Worm (Caenorhabditis elegans) whole organism, L4 larva: ENCODE results near the gene C02B8.7.
"Not testable (repeated sequence)": the region's sequence is repeated elsewhere in the genome, so short reads cannot be mapped to it uniquely, and the experiment has no call there.

Experiments
- D1046.2 ChIP-seq: fragments of 200-800 bp; sonication (Bioruptor generic); IDR thresholded peaks from 2 replicates; pipeline ENCODE4 v1.3.6; 2022; ENCODE audit warnings: missing genetic modification characterization, missing compliant biosample characterization
- F26F4.8 ChIP-seq: fragments of 200-800 bp; sonication (Bioruptor generic); conservative IDR thresholded peaks from 2 replicates; pipeline ENCODE4 v1.3.6; 2022; ENCODE audit warnings: missing genetic modification characterization, missing compliant biosample characterization
- F44E2.7 ChIP-seq: fragments of 200-800 bp; sonication (Bioruptor generic); IDR thresholded peaks from 2 replicates; pipeline ENCODE4 v2.1.2; 2022; ENCODE audit warnings: missing genetic modification characterization, missing compliant biosample characterization
- T26A8.4 ChIP-seq: fragments of 200-800 bp; sonication (Bioruptor generic); IDR thresholded peaks from 2 replicates; pipeline ENCODE4 v1.3.6; 2022; ENCODE audit warnings: missing genetic modification characterization, missing compliant biosample characterization
- Y105C5A.15 ChIP-seq: fragments of 200-800 bp; sonication (Bioruptor generic); IDR thresholded peaks from 2 replicates; pipeline ENCODE4 v1.3.6; 2022; ENCODE audit warnings: missing genetic modification characterization, missing compliant biosample characterization
- ZK337.2 ChIP-seq: fragments of 200-800 bp; sonication (Bioruptor generic); IDR thresholded peaks from 2 replicates; pipeline ENCODE4 v1.3.6; 2022; ENCODE audit warnings: missing genetic modification reagents, missing genetic modification characterization, missing compliant biosample characterization
- aha-1 ChIP-seq: fragments of 150-350 bp; peaks from one replicate; lab custom pipeline; 2014; ENCODE audit warnings: missing biosample characterization, missing genetic modification characterization
- arid-1 ChIP-seq: fragments of 200-800 bp; sonication (Bioruptor generic); conservative IDR thresholded peaks from 2 replicates; pipeline ENCODE4 v1.3.6; 2022; ENCODE audit warnings: missing genetic modification reagents, missing genetic modification characterization, missing compliant biosample characterization
- attf-4 ChIP-seq: sonication (generic microtip); optimal IDR thresholded peaks from 3 replicates; lab custom pipeline; 2017; ENCODE audit warnings: missing biosample characterization, missing genetic modification characterization
- ctbp-1 ChIP-seq: fragments of 200-800 bp; sonication (Bioruptor generic); IDR thresholded peaks from 2 replicates; pipeline ENCODE4 v1.3.6; 2022; ENCODE audit warnings: missing genetic modification reagents, missing genetic modification characterization, missing compliant biosample characterization
- daf-12 ChIP-seq: fragments of 150-350 bp; optimal IDR thresholded peaks from 2 replicates; lab custom pipeline; 2014; ENCODE audit warnings: missing biosample characterization, missing genetic modification reagents, missing genetic modification characterization
- daf-16 ChIP-seq, 3 experiments: sonication (generic microtip); optimal IDR thresholded peaks; 2 replicates each; lab custom pipeline; 2016 to 2017; ENCODE audit warnings: missing genetic modification characterization in 3 of 3, missing genetic modification reagents in 3 of 3, mild to moderate bottlenecking in 2 of 3, missing compliant biosample characterization in 2 of 3, missing biosample characterization in 1 of 3, moderate library complexity in 1 of 3
- dmd-8 ChIP-seq: fragments of 200-800 bp; sonication (Bioruptor generic); IDR thresholded peaks from 2 replicates; pipeline ENCODE4 v1.3.6; 2022; ENCODE audit warnings: missing genetic modification characterization, missing compliant biosample characterization
- dmd-9 ChIP-seq: fragments of 200-800 bp; sonication (Bioruptor generic); IDR thresholded peaks from 2 replicates; pipeline ENCODE4 v1.3.6; 2022; ENCODE audit warnings: missing genetic modification reagents, missing genetic modification characterization, missing compliant biosample characterization
- dpl-1 ChIP-seq: fragments of 150-350 bp; optimal IDR thresholded peaks from 2 replicates; lab custom pipeline; 2014; ENCODE audit warnings: missing biosample characterization, missing genetic modification reagents, missing genetic modification characterization
- egl-43 ChIP-seq: fragments of 200-800 bp; sonication (Bioruptor generic); IDR thresholded peaks from 2 replicates; pipeline ENCODE4 v1.3.6; 2022; ENCODE audit warnings: missing genetic modification reagents, missing genetic modification characterization, missing compliant biosample characterization
- fkh-10 ChIP-seq: fragments of 150-350 bp; optimal IDR thresholded peaks from 2 replicates; lab custom pipeline; 2014; ENCODE audit warnings: missing biosample characterization, missing genetic modification reagents, missing genetic modification characterization
- fos-1 ChIP-seq: fragments of 150-350 bp; optimal IDR thresholded peaks from 2 replicates; lab custom pipeline; 2014; ENCODE audit warnings: missing biosample characterization, missing genetic modification characterization
- gei-8 ChIP-seq: fragments of 200-800 bp; sonication (Bioruptor generic); optimal IDR thresholded peaks from 2 replicates; lab custom pipeline; 2018; ENCODE audit warnings: mild to moderate bottlenecking, missing genetic modification characterization, missing compliant biosample characterization
- lim-7 ChIP-seq: fragments of 200-800 bp; sonication (Bioruptor generic); IDR thresholded peaks from 2 replicates; pipeline ENCODE4 v1.3.6; 2022; ENCODE audit warnings: missing genetic modification characterization, missing compliant biosample characterization
- lir-3 ChIP-seq: sonication (generic microtip); optimal IDR thresholded peaks from 2 replicates; lab custom pipeline; 2016; ENCODE audit warnings: mild to moderate bottlenecking, missing genetic modification characterization, missing compliant biosample characterization
- madf-5 ChIP-seq, 2 experiments: fragments of 200-800 bp; sonication (Bioruptor generic); IDR thresholded peaks; 2 replicates each; pipeline ENCODE4 v1.3.6; 2022; ENCODE audit warnings: missing compliant biosample characterization in 2 of 2, missing genetic modification characterization in 2 of 2
- mdt-29 ChIP-seq: fragments of 200-800 bp; sonication (Bioruptor generic); IDR thresholded peaks from 2 replicates; pipeline ENCODE4 v1.3.6; 2022; ENCODE audit warnings: missing genetic modification reagents, missing genetic modification characterization, missing compliant biosample characterization
- mxl-3 ChIP-seq: fragments of 200-800 bp; sonication (Bioruptor generic); optimal IDR thresholded peaks from 2 replicates; lab custom pipeline; 2018; ENCODE audit warnings: mild to moderate bottlenecking, missing genetic modification characterization, missing compliant biosample characterization
- nhr-237 ChIP-seq: sonication (generic microtip); optimal IDR thresholded peaks from 2 replicates; lab custom pipeline; 2017; ENCODE audit warnings: missing biosample characterization, missing genetic modification characterization
- nhr-25 ChIP-seq: sonication (generic microtip); optimal IDR thresholded peaks from 2 replicates; lab custom pipeline; 2017; ENCODE audit warnings: missing genetic modification characterization, mild to moderate bottlenecking, missing compliant biosample characterization, antibody characterized with exemption, moderate library complexity, borderline replicate concordance; ENCODE audit not compliant: insufficient read depth
- nhr-42 ChIP-seq: fragments of 200-800 bp; sonication (Bioruptor generic); IDR thresholded peaks from 2 replicates; pipeline ENCODE4 v1.3.6; 2022; ENCODE audit warnings: missing genetic modification characterization, missing compliant biosample characterization
- nhr-76 ChIP-seq: fragments of 150-350 bp; optimal IDR thresholded peaks from 2 replicates; lab custom pipeline; 2014; ENCODE audit warnings: missing biosample characterization, missing genetic modification characterization
- pha-4 ChIP-seq, 2 experiments: fragments of 150-350 bp in 1 of 2; fragments of 200-800 bp in 1 of 2; sonication (Bioruptor generic) in 1 of 2; IDR thresholded peaks in 1 of 2; optimal IDR thresholded peaks in 1 of 2; 2 replicates each; pipeline versions ENCODE4 v1.3.6 to Lab custom; 2014 to 2022; ENCODE audit warnings: missing genetic modification characterization in 2 of 2, missing genetic modification reagents in 2 of 2, missing biosample characterization in 1 of 2, missing compliant biosample characterization in 1 of 2
- php-3 ChIP-seq: fragments of 200-800 bp; sonication (Bioruptor generic); IDR thresholded peaks from 2 replicates; pipeline ENCODE4 v1.3.6; 2022; ENCODE audit warnings: missing genetic modification reagents, missing genetic modification characterization, missing compliant biosample characterization
- saeg-2 ChIP-seq: fragments of 200-800 bp; sonication (Bioruptor generic); IDR thresholded peaks from 2 replicates; pipeline ENCODE4 v1.3.6; 2022; ENCODE audit warnings: missing genetic modification reagents, missing genetic modification characterization, missing compliant biosample characterization
- set-16 ChIP-seq: fragments of 200-800 bp; sonication (Bioruptor generic); IDR thresholded peaks from 2 replicates; pipeline ENCODE4 v1.3.6; 2022; ENCODE audit warnings: missing genetic modification reagents, missing genetic modification characterization, missing compliant biosample characterization
- spr-3 ChIP-seq: fragments of 200-800 bp; sonication (Bioruptor generic); optimal IDR thresholded peaks from 2 replicates; lab custom pipeline; 2018; ENCODE audit warnings: mild to moderate bottlenecking, missing genetic modification characterization, missing compliant biosample characterization
- zag-1 ChIP-seq: fragments of 150-350 bp; optimal IDR thresholded peaks from 2 replicates; lab custom pipeline; 2014; ENCODE audit warnings: missing biosample characterization, missing genetic modification characterization
- zfp-3 ChIP-seq: fragments of 200-800 bp; sonication (Bioruptor generic); conservative IDR thresholded peaks from 2 replicates; pipeline ENCODE4 v1.3.6; 2022; ENCODE audit warnings: missing genetic modification reagents, missing genetic modification characterization, missing compliant biosample characterization
- zip-11 ChIP-seq: fragments of 200-800 bp; sonication (Bioruptor generic); IDR thresholded peaks from 2 replicates; pipeline ENCODE4 v1.3.6; 2022; ENCODE audit warnings: missing genetic modification characterization, missing compliant biosample characterization
- ztf-7 ChIP-seq: fragments of 150-350 bp; optimal IDR thresholded peaks from 2 replicates; lab custom pipeline; 2014; ENCODE audit warnings: missing biosample characterization, missing genetic modification characterization

The C02B8.7 gene

ce11 chrX:8137779-8138178, at the start of gene C02B8.7:
Gene C02B8.7, minus strand, starts transcription at chrX:8137879.
- no peak for TF ChIP-seq zip-11 (GFP tag; lab: Robert Waterston, UW)
- TF ChIP-seq zag-1 (tag; lab: Kevin White, UChicago) = no peak
- TF ChIP-seq F44E2.7 (GFP tag; lab: Robert Waterston, UW) = no peak
- no peak for TF ChIP-seq ctbp-1 (GFP tag; lab: Robert Waterston, UW)
- TF ChIP-seq mdt-29 = no peak
- TF ChIP-seq dpl-1 (GFP tag; lab: Kevin White, UChicago) = no peak
- no peak for TF ChIP-seq ztf-7 (tag; lab: Kevin White, UChicago)
- TF ChIP-seq, all 104 proteins: peak for 0

- TF ChIP-seq aha-1 (tag; lab: Kevin White, UChicago) (peak; percentile 76), nhr-25 (tag; lab: Kevin White, UChicago) (no peak), zfp-3 (GFP tag; lab: Robert Waterston, UW) (no peak), attf-4 (no peak), daf-12 (tag; lab: Kevin White, UChicago) (no peak)
These were observed 47.4 kb upstream of the C02B8.7 start, which contains the start of gene C17H11.5 for ce11 chrX:8185037-8185436. Gene C17H11.5, minus strand, starts transcription at chrX:8185137.

DNA sequence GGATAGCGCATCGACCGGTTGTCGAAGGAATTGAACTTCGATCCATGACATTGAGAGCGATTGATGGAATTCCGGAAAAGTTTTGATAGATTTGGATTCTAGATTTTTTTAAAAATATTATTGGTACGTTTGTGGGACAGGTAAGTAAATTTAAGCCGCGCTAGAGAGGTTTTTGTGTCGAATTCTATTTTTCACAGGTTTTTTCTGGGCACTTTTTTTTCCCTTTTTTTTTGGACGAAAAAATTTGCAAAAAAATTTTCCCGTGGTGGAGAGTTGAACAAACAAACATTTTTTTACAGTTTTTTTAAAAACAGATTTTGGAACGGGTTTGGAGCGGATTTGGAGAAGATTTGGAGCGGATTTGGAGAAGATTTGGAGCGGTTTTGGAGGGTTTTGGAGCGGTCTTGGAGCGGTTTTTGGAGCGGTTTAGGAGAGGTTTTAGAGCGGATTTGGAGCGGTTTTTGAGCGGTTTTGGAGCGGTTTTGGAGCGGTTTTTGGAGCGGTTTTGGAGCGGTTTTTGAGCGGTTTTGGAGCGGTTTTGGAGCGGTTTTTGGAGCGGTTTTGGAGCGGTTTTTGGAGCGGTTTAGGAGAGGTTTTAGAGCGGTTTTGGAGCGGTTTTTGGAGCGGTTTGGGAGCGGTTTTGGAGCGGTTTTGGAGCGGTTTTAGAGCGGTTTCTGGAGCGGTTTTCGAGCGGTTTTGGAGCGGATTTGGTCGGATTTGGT, 44.1 kb upstream of the C02B8.7 start, which contains the start of gene C17H11.4:
C17H11.4 (minus strand) TSS at position 51 of the 722 bp plus-strand sequence.
- TF ChIP-seq lim-7 (GFP tag; lab: Robert Waterston, UW) (0 out of 2 replicates have a peak, but pooled peaks have one; percentile 11), zfp-3 (GFP tag; lab: Robert Waterston, UW) (0 out of 2 replicates have a peak, but pooled peaks have one; percentile 24), Y105C5A.15 (GFP tag; lab: Robert Waterston, UW) (peak; percentile 72; the same call in 1 of the 2 replicates), pha-4 (GFP tag; IDR thresholded peaks at IDR 0.05; lab: Robert Waterston, UW) (peak; percentile 40; the same call in 1 of the 2 replicates), D1046.2 (GFP tag; lab: Robert Waterston, UW) (0 out of 2 replicates have a peak, but pooled peaks have one; percentile 55), dmd-8 (peak; percentile 62; the same call in 1 of the 2 replicates), saeg-2 (GFP tag; lab: Robert Waterston, UW) (0 out of 2 replicates have a peak, but pooled peaks have one; percentile 17), dmd-9 (GFP tag; lab: Robert Waterston, UW) (0 out of 2 replicates have a peak, but pooled peaks have one; percentile 53), egl-43 (GFP tag; lab: Robert Waterston, UW) (peak; percentile 79), set-16 (GFP tag; lab: Robert Waterston, UW) (peak; percentile 96), madf-5 (GFP tag; IDR thresholded peaks at IDR 0.05; lab: Robert Waterston, UW) (0 out of 4 replicates have a peak, but pooled peaks of 1 of the 2 experiments have one; percentile 16), F26F4.8 (GFP tag; lab: Robert Waterston, UW) (0 out of 2 replicates have a peak, but pooled peaks have one; percentile 15)
- not testable (repeated sequence) for TF ChIP-seq pha-4 (tag; optimal IDR thresholded peaks at IDR 0.05; lab: Kevin White, UChicago)

DNA sequence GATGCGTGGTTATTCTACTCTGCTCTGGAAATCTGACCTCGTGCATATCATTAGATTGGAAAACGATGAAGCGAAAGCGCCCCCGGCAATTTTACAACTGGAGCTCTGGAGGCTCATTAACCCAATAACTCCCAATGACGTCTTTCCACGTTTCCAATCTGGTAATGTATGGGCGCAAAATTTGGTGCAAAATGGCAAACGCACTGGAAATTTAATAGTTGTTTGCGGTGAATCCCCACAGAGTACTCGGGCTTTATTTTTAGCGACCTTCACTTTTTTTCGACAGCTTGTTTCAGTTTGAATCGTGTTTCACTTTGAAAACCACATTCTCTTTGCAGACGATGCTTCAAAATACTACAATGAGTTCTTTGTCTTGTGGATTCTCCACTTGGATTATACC, 35.9 kb upstream of the C02B8.7 start, which contains the start of gene C17H11.1:
C17H11.1 (plus strand) TSS at position 301 of the 400 bp plus-strand sequence.
- TF ChIP-seq nhr-237 (tag; lab: Kevin White, UChicago) (no peak), nhr-42 (GFP tag; lab: Robert Waterston, UW) (no peak), nhr-76 (no peak), ZK337.2 (GFP tag; lab: Robert Waterston, UW) (no peak), dmd-8 (no peak), lim-7 (GFP tag; lab: Robert Waterston, UW) (no peak), daf-16 (GFP tag; optimal IDR thresholded peaks at IDR 0.05; lab: Kevin White, UChicago) (no peak), daf-16 (tag; optimal IDR thresholded peaks at IDR 0.05; lab: Kevin White, UChicago) (no peak), arid-1 (no peak), php-3 (no peak), mxl-3 (GFP tag; lab: Kevin White, UChicago) (no peak), T26A8.4 (GFP tag; lab: Robert Waterston, UW) (no peak), spr-3 (GFP tag; lab: Kevin White, UChicago) (no peak), fos-1 (no peak), lir-3 (tag; lab: Kevin White, UChicago) (no peak), gei-8 (no peak), fkh-10 (GFP tag; lab: Kevin White, UChicago) (no peak), ctbp-1 (GFP tag; lab: Robert Waterston, UW) (no peak)
